Fruit fly (Drosophila melanogaster) whole organism, embryonic: Measurements from ENCODE around the gene Tango2.

Experiments
- Antp ChIP-seq: fragments of 200-800 bp; sonication (Bioruptor generic); optimal IDR thresholded peaks from 3 replicates; lab custom pipeline; 2016; ENCODE audit warnings: missing biosample characterization, missing genetic modification characterization
- Asciz ChIP-seq: fragments of 200-800 bp; sonication (Bioruptor generic); optimal IDR thresholded peaks from 2 replicates; lab custom pipeline; 2017; ENCODE audit warnings: missing biosample characterization, mild to moderate bottlenecking, missing genetic modification characterization, missing genetic modification reagents
- Atf3 ChIP-seq: fragments of 200-800 bp; sonication (Bioruptor generic); optimal IDR thresholded peaks from 3 replicates; lab custom pipeline; 2016; ENCODE audit warnings: missing biosample characterization, missing genetic modification characterization
- Bteb2 ChIP-seq: fragments of 200-800 bp; sonication (Bioruptor generic); optimal IDR thresholded peaks from 2 replicates; lab custom pipeline; 2016; ENCODE audit warnings: missing biosample characterization, missing genetic modification characterization
- CG10462 ChIP-seq: fragments of 200-800 bp; sonication (Bioruptor generic); optimal IDR thresholded peaks from 2 replicates; lab custom pipeline; 2016; ENCODE audit warnings: missing biosample characterization, missing genetic modification characterization
- CG12071 ChIP-seq: fragments of 200-800 bp; sonication (Bioruptor generic); optimal IDR thresholded peaks from 3 replicates; lab custom pipeline; 2018; ENCODE audit warnings: missing biosample characterization, mild to moderate bottlenecking, missing genetic modification characterization
- CG14710 ChIP-seq: fragments of 200-800 bp; sonication (Bioruptor generic); optimal IDR thresholded peaks from 3 replicates; lab custom pipeline; 2019; ENCODE audit warnings: missing biosample characterization, mild to moderate bottlenecking, missing genetic modification characterization, moderate library complexity
- CG14965 ChIP-seq: fragments of 200-800 bp; sonication (Bioruptor generic); optimal IDR thresholded peaks from 2 replicates; lab custom pipeline; 2016; ENCODE audit warnings: missing biosample characterization, missing genetic modification characterization, borderline replicate concordance
- CG15479 ChIP-seq: fragments of 200-800 bp; sonication (Bioruptor generic); optimal IDR thresholded peaks from 3 replicates; lab custom pipeline; 2019; ENCODE audit warnings: missing biosample characterization, mild to moderate bottlenecking, missing genetic modification characterization, moderate library complexity
- CG1603 ChIP-seq: fragments of 200-800 bp; sonication (Bioruptor generic); optimal IDR thresholded peaks from 2 replicates; lab custom pipeline; 2019; ENCODE audit warnings: missing biosample characterization, mild to moderate bottlenecking, missing genetic modification characterization, moderate library complexity
- CG17385 ChIP-seq: fragments of 200-800 bp; sonication (Bioruptor generic); optimal IDR thresholded peaks from 3 replicates; lab custom pipeline; 2018; ENCODE audit warnings: missing biosample characterization, mild to moderate bottlenecking, missing genetic modification characterization
- CG17829 ChIP-seq: fragments of 200-800 bp; optimal IDR thresholded peaks from 2 replicates; lab custom pipeline; 2019; ENCODE audit warnings: missing biosample characterization, mild to moderate bottlenecking, missing genetic modification characterization, moderate library complexity
- CG18764 ChIP-seq: fragments of 200-800 bp; sonication (Bioruptor generic); optimal IDR thresholded peaks from 3 replicates; lab custom pipeline; 2016; ENCODE audit warnings: missing biosample characterization, missing genetic modification characterization
- CG2889 ChIP-seq: fragments of 200-800 bp; sonication (Bioruptor generic); IDR thresholded peaks from 3 replicates; pipeline ENCODE4 v1.3.6; 2022; ENCODE audit warnings: missing biosample characterization, missing genetic modification characterization
- CG32532 ChIP-seq: fragments of 200-800 bp; sonication (Bioruptor generic); IDR thresholded peaks from 2 replicates; pipeline ENCODE4 v1.3.6; 2022; ENCODE audit warnings: missing biosample characterization, missing genetic modification characterization
- CG33557 ChIP-seq: fragments of 200-800 bp; sonication (Bioruptor generic); optimal IDR thresholded peaks from 2 replicates; lab custom pipeline; 2019; ENCODE audit warnings: missing biosample characterization, mild to moderate bottlenecking, missing genetic modification characterization, moderate library complexity
- CG3995 ChIP-seq: fragments of 200-800 bp; sonication (Bioruptor generic); optimal IDR thresholded peaks from 3 replicates; lab custom pipeline; 2016; ENCODE audit warnings: missing biosample characterization, missing genetic modification characterization
- CG4424 ChIP-seq: fragments of 200-800 bp; sonication (Bioruptor generic); optimal IDR thresholded peaks from 3 replicates; lab custom pipeline; 2016; ENCODE audit warnings: missing biosample characterization, missing genetic modification characterization
- CG7372 ChIP-seq: fragments of 200-800 bp; sonication (Bioruptor generic); IDR thresholded peaks from 2 replicates; pipeline ENCODE4 v1.3.6; 2022; ENCODE audit warnings: missing biosample characterization, missing genetic modification characterization
- CG7928 ChIP-seq: fragments of 200-800 bp; sonication (Bioruptor generic); optimal IDR thresholded peaks from 2 replicates; lab custom pipeline; 2017; ENCODE audit warnings: missing biosample characterization, mild to moderate bottlenecking, missing genetic modification characterization
- CG8388 ChIP-seq: fragments of 200-800 bp; sonication (Bioruptor generic); optimal IDR thresholded peaks from 2 replicates; lab custom pipeline; 2019; ENCODE audit warnings: missing biosample characterization, mild to moderate bottlenecking, missing genetic modification characterization, moderate library complexity
- CG9437 ChIP-seq: fragments of 200-800 bp; sonication (Bioruptor generic); optimal IDR thresholded peaks from 2 replicates; lab custom pipeline; 2018; ENCODE audit warnings: missing biosample characterization, mild to moderate bottlenecking, missing genetic modification characterization
- CHES-1-like ChIP-seq: fragments of 200-800 bp; sonication (Bioruptor generic); optimal IDR thresholded peaks from 2 replicates; lab custom pipeline; 2016; ENCODE audit warnings: missing biosample characterization, missing genetic modification characterization
- D19A ChIP-seq: fragments of 200-800 bp; optimal IDR thresholded peaks from 3 replicates; lab custom pipeline; 2019; ENCODE audit warnings: missing biosample characterization, mild to moderate bottlenecking, missing genetic modification characterization, moderate library complexity
- D19B ChIP-seq: fragments of 200-800 bp; sonication (Bioruptor generic); optimal IDR thresholded peaks from 2 replicates; lab custom pipeline; 2017; ENCODE audit warnings: missing biosample characterization, mild to moderate bottlenecking, missing genetic modification characterization
- Dek ChIP-seq: fragments of 200-800 bp; sonication (Bioruptor generic); optimal IDR thresholded peaks from 3 replicates; lab custom pipeline; 2019; ENCODE audit warnings: missing biosample characterization, mild to moderate bottlenecking, missing genetic modification characterization, moderate library complexity
- Eip74EF ChIP-seq, 2 experiments: fragments of 200-800 bp in 1 of 2; fragments of >200 bp in 1 of 2; sonication (Bioruptor generic) in 1 of 2; optimal IDR thresholded peaks; 2 replicates each; lab custom pipeline; 2017 to 2019; ENCODE audit warnings: missing biosample characterization in 2 of 2, missing genetic modification characterization in 2 of 2, mild to moderate bottlenecking in 1 of 2, moderate library complexity in 1 of 2
- Ets65A ChIP-seq: fragments of 200-800 bp; sonication (Bioruptor generic); peaks from one replicate; lab custom pipeline; 2016; ENCODE audit warnings: missing biosample characterization, missing genetic modification characterization
- H2.0 ChIP-seq: fragments of 200-800 bp; sonication (Bioruptor generic); IDR thresholded peaks from 2 replicates; pipeline ENCODE4 v1.3.6; 2022; ENCODE audit warnings: missing biosample characterization, missing genetic modification characterization
- NC2α ChIP-seq: fragments of 200-800 bp; sonication (Bioruptor generic); optimal IDR thresholded peaks from 2 replicates; lab custom pipeline; 2016; ENCODE audit warnings: missing biosample characterization, missing genetic modification characterization
- Pdp1 ChIP-seq, 2 experiments: fragments of 200-800 bp; sonication (Bioruptor generic); optimal IDR thresholded peaks; 3 replicates each; lab custom pipeline; 2016; ENCODE audit warnings: missing biosample characterization in 2 of 2, missing genetic modification characterization in 2 of 2, mild to moderate bottlenecking in 1 of 2, moderate library complexity in 1 of 2
- Scr ChIP-seq: fragments of 200-800 bp; sonication (Bioruptor generic); IDR thresholded peaks from 2 replicates; pipeline ENCODE4 v1.3.6; 2022; ENCODE audit warnings: missing biosample characterization, missing genetic modification characterization; ENCODE audit not compliant: partially characterized antibody
- Stat92E ChIP-seq, 3 experiments: fragments of >200 bp in 2 of 3; fragments of 200-800 bp in 1 of 3; sonication (Bioruptor generic) in 1 of 3; optimal IDR thresholded peaks; 2 replicates each; lab custom pipeline; 2017 to 2019; ENCODE audit warnings: missing biosample characterization in 3 of 3, missing genetic modification characterization in 3 of 3, mild to moderate bottlenecking in 1 of 3, moderate library complexity in 1 of 3
- Vsx1 ChIP-seq: fragments of 200-800 bp; sonication (Bioruptor generic); optimal IDR thresholded peaks from 2 replicates; lab custom pipeline; 2017; ENCODE audit warnings: missing biosample characterization, mild to moderate bottlenecking, missing genetic modification characterization, missing genetic modification reagents
- amos ChIP-seq: fragments of 200-800 bp; sonication (Bioruptor generic); IDR thresholded peaks from 2 replicates; pipeline ENCODE4 v1.3.6; 2022; ENCODE audit warnings: missing biosample characterization, missing genetic modification characterization; ENCODE audit not compliant: partially characterized antibody
- ap ChIP-seq: fragments of 200-800 bp; sonication (Bioruptor generic); IDR thresholded peaks from 2 replicates; pipeline ENCODE4 v1.3.6; 2022; ENCODE audit warnings: missing biosample characterization, missing genetic modification characterization
- cg ChIP-seq: fragments of 200-800 bp; sonication (Bioruptor generic); optimal IDR thresholded peaks from 3 replicates; lab custom pipeline; 2019; ENCODE audit warnings: missing biosample characterization, mild to moderate bottlenecking, missing genetic modification characterization, moderate library complexity
- chif ChIP-seq, 2 experiments: fragments of 200-800 bp; sonication (Bioruptor generic); optimal IDR thresholded peaks; 3 replicates each; lab custom pipeline; 2016; ENCODE audit warnings: missing biosample characterization in 2 of 2, missing genetic modification characterization in 2 of 2
- chm ChIP-seq: fragments of 200-800 bp; sonication (Bioruptor generic); IDR thresholded peaks from 2 replicates; pipeline ENCODE4 v1.3.6; 2022; ENCODE audit warnings: missing biosample characterization, missing genetic modification characterization
- dimm ChIP-seq: fragments of 200-800 bp; sonication (Bioruptor generic); IDR thresholded peaks from 2 replicates; pipeline ENCODE4 v1.3.6; 2022; ENCODE audit warnings: missing biosample characterization, missing genetic modification characterization
- eyg ChIP-seq: fragments of 200-800 bp; sonication (Bioruptor generic); optimal IDR thresholded peaks from 3 replicates; lab custom pipeline; 2016; ENCODE audit warnings: missing biosample characterization, missing genetic modification characterization
- fd102C ChIP-seq: fragments of 200-800 bp; sonication (Bioruptor generic); optimal IDR thresholded peaks from 2 replicates; lab custom pipeline; 2018; ENCODE audit warnings: missing biosample characterization, mild to moderate bottlenecking, missing genetic modification characterization, moderate library complexity
- fd3F ChIP-seq: fragments of 200-800 bp; sonication (Bioruptor generic); optimal IDR thresholded peaks from 2 replicates; lab custom pipeline; 2018; ENCODE audit warnings: missing biosample characterization, mild to moderate bottlenecking, missing genetic modification characterization, moderate library complexity
- gcm ChIP-seq: fragments of 200-800 bp; sonication (Bioruptor generic); optimal IDR thresholded peaks from 2 replicates; lab custom pipeline; 2019; ENCODE audit warnings: missing biosample characterization, mild to moderate bottlenecking, missing genetic modification characterization, moderate library complexity
- gcm2 ChIP-seq: fragments of 200-800 bp; sonication (Bioruptor generic); optimal IDR thresholded peaks from 2 replicates; lab custom pipeline; 2016; ENCODE audit warnings: missing biosample characterization, missing genetic modification characterization
- grau ChIP-seq: fragments of 200-800 bp; optimal IDR thresholded peaks from 3 replicates; lab custom pipeline; 2019; ENCODE audit warnings: missing biosample characterization, mild to moderate bottlenecking, missing genetic modification characterization, moderate library complexity
- her ChIP-seq: fragments of 200-800 bp; sonication (Bioruptor generic); optimal IDR thresholded peaks from 2 replicates; lab custom pipeline; 2016; ENCODE audit warnings: missing biosample characterization, missing genetic modification characterization
- nerfin-1 ChIP-seq: fragments of 200-800 bp; sonication (Bioruptor generic); optimal IDR thresholded peaks from 3 replicates; lab custom pipeline; 2019; ENCODE audit warnings: missing biosample characterization, mild to moderate bottlenecking, missing genetic modification characterization, moderate library complexity
- nmo ChIP-seq: fragments of 200-800 bp; sonication (Bioruptor generic); optimal IDR thresholded peaks from 2 replicates; lab custom pipeline; 2018; ENCODE audit warnings: missing biosample characterization, mild to moderate bottlenecking, missing genetic modification characterization, moderate library complexity
- sima ChIP-seq: fragments of 200-800 bp; sonication (Bioruptor generic); optimal IDR thresholded peaks from 2 replicates; lab custom pipeline; 2016; ENCODE audit warnings: missing biosample characterization, missing genetic modification characterization
- toy ChIP-seq: fragments of 200-800 bp; sonication (Bioruptor generic); IDR thresholded peaks from 2 replicates; pipeline ENCODE4 v1.3.6; 2022; ENCODE audit warnings: missing biosample characterization, missing genetic modification characterization

Tango2 gene

DNA sequence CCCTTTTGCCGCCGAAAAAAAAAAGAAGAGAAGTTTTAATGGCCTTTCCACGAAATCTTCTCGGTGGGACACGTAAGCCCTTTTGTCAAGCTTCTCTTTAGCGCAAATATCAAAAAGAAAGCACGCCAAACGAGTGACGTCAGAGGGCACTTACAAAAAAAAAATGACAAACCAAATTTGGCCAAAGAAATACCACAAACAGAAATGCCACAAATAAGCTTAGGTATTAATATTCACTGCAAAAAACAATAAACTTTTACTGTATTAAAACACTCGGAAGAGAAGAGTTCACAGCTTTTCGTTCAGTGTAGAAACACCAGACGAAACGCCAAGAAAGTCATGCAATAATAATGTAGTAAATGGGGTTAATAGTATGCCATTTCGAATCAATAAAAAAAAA lies 48.7 kb upstream of the Tango2 start (continued):
- no peak for TF ChIP-seq D19B
- no peak for TF ChIP-seq Eip74EF (GFP tag; optimal IDR thresholded peaks at IDR 0.05; lab: Kevin White, UChicago)
- no peak for TF ChIP-seq CG17385 (GFP tag; lab: Kevin White, UChicago)
- no peak for TF ChIP-seq dimm (GFP tag; lab: Robert Waterston, UW)
- no peak for TF ChIP-seq chm (GFP tag; lab: Robert Waterston, UW)
- TF ChIP-seq H2.0 (GFP tag; lab: Robert Waterston, UW): no peak
- TF ChIP-seq Bteb2 (GFP tag; lab: Kevin White, UChicago): no peak
- TF ChIP-seq CG17829 (tag; lab: Kevin White, UChicago): no peak
- TF ChIP-seq Pdp1 (GFP tag; optimal IDR thresholded peaks at IDR 0.05; lab: Kevin White, UChicago): peak in 1 of 2 experiments; percentile 10
- TF ChIP-seq amos (GFP tag; lab: Robert Waterston, UW): no peak
- no peak for TF ChIP-seq Asciz (GFP tag; lab: Kevin White, UChicago)
- no peak for TF ChIP-seq fd102C
- no peak for TF ChIP-seq CG14965 (GFP tag; lab: Kevin White, UChicago)
- TF ChIP-seq grau (tag; lab: Kevin White, UChicago): no peak
- TF ChIP-seq CG8388 (GFP tag; lab: Kevin White, UChicago): no peak
- TF ChIP-seq CG1603: no peak
- TF ChIP-seq CG2889 (GFP tag; lab: Robert Waterston, UW): no peak
- TF ChIP-seq Dek: no peak
- TF ChIP-seq CG12071 (GFP tag; lab: Kevin White, UChicago): no peak
- no peak for TF ChIP-seq CG14710 (tag; lab: Kevin White, UChicago)
- TF ChIP-seq CG7928 (GFP tag; lab: Kevin White, UChicago): no peak
- TF ChIP-seq Vsx1 (GFP tag; lab: Kevin White, UChicago): no peak
- TF ChIP-seq nmo (GFP tag; lab: Kevin White, UChicago): peak; percentile 4
- peak; percentile 10 for TF ChIP-seq eyg (GFP tag; lab: Kevin White, UChicago)
- no peak for TF ChIP-seq toy (GFP tag; lab: Robert Waterston, UW)
- TF ChIP-seq cg (GFP tag; lab: Kevin White, UChicago): no peak
- no peak for TF ChIP-seq sima (GFP tag; lab: Kevin White, UChicago)
- TF ChIP-seq Scr (GFP tag; lab: Robert Waterston, UW): no peak
- TF ChIP-seq ap (GFP tag; lab: Robert Waterston, UW): 0 out of 2 replicates have a peak, but pooled peaks have one; percentile 19
- TF ChIP-seq D19A (tag; lab: Kevin White, UChicago): no peak
- TF ChIP-seq CG3995 (GFP tag; lab: Kevin White, UChicago): no peak
- TF ChIP-seq Antp: no peak
- TF ChIP-seq nerfin-1: no peak
- TF ChIP-seq gcm (GFP tag; lab: Kevin White, UChicago): no peak
- TF ChIP-seq CG9437 (GFP tag; lab: Kevin White, UChicago): no peak
- no peak for TF ChIP-seq CG4424 (GFP tag; lab: Kevin White, UChicago)
- no peak for TF ChIP-seq chif (GFP tag; optimal IDR thresholded peaks at IDR 0.05; lab: Kevin White, UChicago)
- TF ChIP-seq CG10462 (GFP tag; lab: Kevin White, UChicago): no peak
- TF ChIP-seq her: no peak
- no peak for TF ChIP-seq CG15479
- TF ChIP-seq CG33557 (GFP tag; lab: Kevin White, UChicago): no peak
- no peak for TF ChIP-seq gcm2 (GFP tag; lab: Kevin White, UChicago)
- TF ChIP-seq Stat92E (GFP tag; optimal IDR thresholded peaks at IDR 0.05; lab: Kevin White, UChicago): no peak
- peak; percentile 53; the same call in 1 of the 2 replicates for TF ChIP-seq CG32532 (GFP tag; lab: Robert Waterston, UW)
- TF ChIP-seq Atf3: no peak
- TF ChIP-seq CG18764 (GFP tag; lab: Kevin White, UChicago): no peak
- TF ChIP-seq NC2α (GFP tag; lab: Kevin White, UChicago): no peak
- peak; percentile 86 for TF ChIP-seq Ets65A (GFP tag; lab: Kevin White, UChicago)
- no peak for TF ChIP-seq CG7372 (GFP tag; lab: Robert Waterston, UW)
- no peak for TF ChIP-seq CHES-1-like (GFP tag; lab: Kevin White, UChicago)
- TF ChIP-seq fd3F (GFP tag; lab: Kevin White, UChicago): no peak
